Worm (Caenorhabditis elegans): ENCODE data around the gene klp-18.

DNA sequence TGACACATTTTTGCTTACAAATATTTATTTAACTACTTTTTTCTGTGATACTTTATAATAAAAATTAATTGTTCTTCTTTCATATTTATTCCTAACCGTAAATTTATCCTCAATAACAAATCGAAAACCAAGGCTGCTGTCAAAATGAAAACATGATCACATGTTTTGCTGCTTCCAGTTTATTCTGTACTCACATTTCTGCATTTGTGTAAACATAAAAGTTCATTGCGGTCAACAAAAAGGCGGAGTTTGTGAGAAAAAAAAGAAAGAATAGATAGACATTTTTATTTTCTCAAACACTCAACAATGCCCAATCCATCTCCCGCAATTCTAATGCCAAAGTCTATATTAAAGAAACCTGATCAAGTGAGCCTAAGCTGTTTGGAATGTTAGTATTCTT, 4.2 kb upstream of the klp-18 start, which contains the start of gene C06G3.3:
- TF ChIP-seq mep-1 (tag; optimal IDR thresholded peaks at IDR 0.05) (no peak), unc-130 (tag; optimal IDR thresholded peaks at IDR 0.05) (no peak), snpc-4 (tag; optimal IDR thresholded peaks at IDR 0.05) (no peak), lin-14 (GFP tag; optimal IDR thresholded peaks at IDR 0.05) (no peak), nhr-77 (tag; optimal IDR thresholded peaks at IDR 0.05) (no peak), egl-27 (tag; optimal IDR thresholded peaks at IDR 0.05) (no peak)
